Worm (Caenorhabditis elegans) whole organism, young adult: ENCODE results near the gene Y47D3B.12.

Experiments
- T26A5.8 ChIP-seq: sonication (generic microtip); optimal IDR thresholded peaks from 2 replicates; lab custom pipeline; 2016; ENCODE audit warnings: missing genetic modification characterization, missing compliant biosample characterization
- Y56A3A.18 ChIP-seq: fragments of 200-800 bp; sonication (Bioruptor generic); IDR thresholded peaks from 2 replicates; pipeline ENCODE4 v1.3.6; 2022; ENCODE audit warnings: missing genetic modification reagents, missing genetic modification characterization, missing compliant biosample characterization
- ama-1 ChIP-seq, 3 experiments: fragments of 150-350 bp in 1 of 3; sonication (generic microtip) in 2 of 3; optimal IDR thresholded peaks; 2 replicates each; lab custom pipeline; 2014 to 2018; ENCODE audit warnings: missing biosample characterization in 2 of 3, missing genetic modification characterization in 2 of 3, missing genetic modification reagents in 2 of 3
- atf-7 ChIP-seq: sonication (generic microtip); optimal IDR thresholded peaks from 2 replicates; lab custom pipeline; 2017; ENCODE audit warnings: mild to moderate bottlenecking, missing genetic modification characterization, missing compliant biosample characterization
- athp-1 ChIP-seq: sonication (generic microtip); optimal IDR thresholded peaks from 2 replicates; lab custom pipeline; 2017; ENCODE audit warnings: mild to moderate bottlenecking, missing genetic modification characterization, missing compliant biosample characterization
- dpl-1 ChIP-seq: fragments of 150-350 bp; optimal IDR thresholded peaks from 2 replicates; lab custom pipeline; 2014; ENCODE audit warnings: missing biosample characterization, missing genetic modification reagents, missing genetic modification characterization
- efl-1 ChIP-seq: fragments of 150-350 bp; optimal IDR thresholded peaks from 2 replicates; lab custom pipeline; 2014; ENCODE audit warnings: missing biosample characterization, missing genetic modification reagents, missing genetic modification characterization
- hlh-26 ChIP-seq: fragments of 200-800 bp; sonication (Bioruptor generic); conservative IDR thresholded peaks from 2 replicates; pipeline ENCODE4 v1.3.6; 2022; ENCODE audit warnings: missing genetic modification reagents, missing genetic modification characterization, missing compliant biosample characterization
- lag-1 ChIP-seq: fragments of 200-800 bp; sonication (Bioruptor generic); IDR thresholded peaks from 2 replicates; pipeline ENCODE4 v1.3.6; 2022; ENCODE audit warnings: missing genetic modification reagents, missing genetic modification characterization, missing compliant biosample characterization
- lsl-1 ChIP-seq: fragments of 200-800 bp; sonication (Bioruptor generic); optimal IDR thresholded peaks from 2 replicates; lab custom pipeline; 2018; ENCODE audit warnings: mild to moderate bottlenecking, missing genetic modification characterization, moderate library complexity, missing compliant biosample characterization
- sea-2 ChIP-seq: fragments of 200-800 bp; sonication (Bioruptor generic); IDR thresholded peaks from 2 replicates; pipeline ENCODE4 v1.3.6; 2022; ENCODE audit warnings: missing genetic modification characterization, missing compliant biosample characterization
- snpc-4 ChIP-seq, 5 experiments: fragments of 150-350 bp in 1 of 5; sonication (generic microtip) in 4 of 5; optimal IDR thresholded peaks; 2 replicates each; lab custom pipeline; 2014 to 2018; ENCODE audit warnings: missing genetic modification characterization in 5 of 5, missing biosample characterization in 3 of 5, antibody characterized with exemption in 2 of 5, mild to moderate bottlenecking in 2 of 5, missing compliant biosample characterization in 2 of 5, missing genotype in 2 of 5, moderate library complexity in 2 of 5, missing genetic modification reagents in 1 of 5
- unc-62 ChIP-seq: fragments of 150-350 bp; optimal IDR thresholded peaks from 2 replicates; lab custom pipeline; 2014; ENCODE audit warnings: missing biosample characterization, missing genetic modification reagents, missing genetic modification characterization
- ztf-6 ChIP-seq: fragments of 200-800 bp; sonication (Bioruptor generic); IDR thresholded peaks from 2 replicates; pipeline ENCODE4 v1.3.6; 2022; ENCODE audit warnings: missing genetic modification reagents, missing genetic modification characterization, missing compliant biosample characterization

DNA sequence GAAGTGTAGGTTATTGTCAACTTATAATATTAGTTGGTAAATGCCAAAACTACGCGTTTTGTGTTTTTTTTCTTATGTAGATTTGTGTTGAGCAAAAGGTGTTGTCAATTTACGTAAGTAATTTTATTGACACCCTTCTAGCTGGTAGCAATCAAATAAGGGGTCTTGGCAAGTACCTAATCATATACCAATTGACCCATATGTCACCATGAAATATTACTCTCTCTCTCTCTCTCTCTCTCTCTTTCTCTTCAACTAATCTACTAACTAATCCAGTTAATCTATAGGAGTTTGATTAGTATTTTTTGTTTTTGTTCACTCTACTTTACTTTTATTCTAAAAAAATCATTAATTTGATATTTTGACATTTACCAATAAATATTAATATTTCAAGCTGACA is 43.4 kb upstream of the Y47D3B.12 start:
- TF ChIP-seq T26A5.8 (no peak), lsl-1 (GFP tag; lab: Kevin White, UChicago) (no peak), ama-1 (optimal IDR thresholded peaks at IDR 0.05; lab: Kevin White, UChicago) (no peak), ama-1 (GFP tag; optimal IDR thresholded peaks at IDR 0.05; lab: Kevin White, UChicago) (no peak), Y56A3A.18 (GFP tag; lab: Robert Waterston, UW) (no peak), athp-1 (tag; lab: Kevin White, UChicago) (no peak), sea-2 (GFP tag; lab: Robert Waterston, UW) (no peak), hlh-26 (no peak), snpc-4 (GFP tag; optimal IDR thresholded peaks at IDR 0.05; lab: Kevin White, UChicago) (no peak), snpc-4 (tag; optimal IDR thresholded peaks at IDR 0.05; lab: Kevin White, UChicago) (no peak), atf-7 (tag; lab: Kevin White, UChicago) (no peak), ztf-6 (no peak), dpl-1 (no peak), lag-1 (GFP tag; lab: Robert Waterston, UW) (no peak), unc-62 (no peak), efl-1 (GFP tag; lab: Kevin White, UChicago) (no peak)
